Fruit fly (Drosophila melanogaster) whole organism, embryonic: Measurements from ENCODE around the gene Snx21.

ENCODE experiments used
- Atf-2 ChIP-seq: fragments of 200-800 bp; sonication (Bioruptor generic); optimal IDR thresholded peaks from 2 replicates; lab custom pipeline; 2016; ENCODE audit warnings: missing biosample characterization, missing genetic modification characterization
- Atf6 ChIP-seq: fragments of 200-800 bp; sonication (Bioruptor generic); IDR thresholded peaks from 2 replicates; pipeline ENCODE4 v1.3.6; 2022; ENCODE audit warnings: missing biosample characterization, missing genetic modification characterization
- B-H2 ChIP-seq: fragments of 200-800 bp; sonication (Bioruptor generic); optimal IDR thresholded peaks from 2 replicates; lab custom pipeline; 2018; ENCODE audit warnings: missing biosample characterization, mild to moderate bottlenecking, missing genetic modification characterization
- BtbVII ChIP-seq: fragments of 200-800 bp; sonication (Bioruptor generic); optimal IDR thresholded peaks from 3 replicates; lab custom pipeline; 2017; ENCODE audit warnings: missing biosample characterization, mild to moderate bottlenecking, missing genetic modification characterization
- CG10147 ChIP-seq: fragments of 200-800 bp; sonication (Bioruptor generic); optimal IDR thresholded peaks from 2 replicates; lab custom pipeline; 2019; ENCODE audit warnings: missing biosample characterization, mild to moderate bottlenecking, missing genetic modification characterization, moderate library complexity
- CG10209 ChIP-seq: fragments of 200-800 bp; sonication (Bioruptor generic); optimal IDR thresholded peaks from 3 replicates; lab custom pipeline; 2017; ENCODE audit warnings: missing biosample characterization, mild to moderate bottlenecking, missing genetic modification characterization, missing genetic modification reagents
- CG11560 ChIP-seq: fragments of 200-800 bp; sonication (Bioruptor generic); IDR thresholded peaks from 3 replicates; pipeline ENCODE4 v1.3.6; 2022; ENCODE audit warnings: missing biosample characterization, missing genetic modification characterization
- CG11696 ChIP-seq: fragments of 200-800 bp; sonication (Bioruptor generic); IDR thresholded peaks from 2 replicates; pipeline ENCODE4 v1.3.6; 2022; ENCODE audit warnings: missing biosample characterization, missing genetic modification characterization
- CG12391 ChIP-seq: fragments of 200-800 bp; sonication (Bioruptor generic); optimal IDR thresholded peaks from 3 replicates; lab custom pipeline; 2018; ENCODE audit warnings: missing biosample characterization, mild to moderate bottlenecking, missing genetic modification characterization, moderate library complexity
- CG12769 ChIP-seq: fragments of 200-800 bp; sonication (Bioruptor generic); optimal IDR thresholded peaks from 2 replicates; lab custom pipeline; 2019; ENCODE audit warnings: missing biosample characterization, mild to moderate bottlenecking, missing genetic modification characterization, moderate library complexity
- CG13424 ChIP-seq: fragments of 200-800 bp; sonication (Bioruptor generic); optimal IDR thresholded peaks from 2 replicates; lab custom pipeline; 2019; ENCODE audit warnings: missing biosample characterization, mild to moderate bottlenecking, missing genetic modification characterization, moderate library complexity
- CG13894 ChIP-seq: fragments of 200-800 bp; sonication (Bioruptor generic); optimal IDR thresholded peaks from 3 replicates; lab custom pipeline; 2018; ENCODE audit warnings: missing biosample characterization, mild to moderate bottlenecking, missing genetic modification characterization, moderate library complexity
- CG1603 ChIP-seq: fragments of 200-800 bp; sonication (Bioruptor generic); optimal IDR thresholded peaks from 2 replicates; lab custom pipeline; 2019; ENCODE audit warnings: missing biosample characterization, mild to moderate bottlenecking, missing genetic modification characterization, moderate library complexity
- CG17385 ChIP-seq: fragments of 200-800 bp; sonication (Bioruptor generic); optimal IDR thresholded peaks from 3 replicates; lab custom pipeline; 2018; ENCODE audit warnings: missing biosample characterization, mild to moderate bottlenecking, missing genetic modification characterization
- CG1792 ChIP-seq: fragments of 200-800 bp; sonication (Bioruptor generic); optimal IDR thresholded peaks from 2 replicates; lab custom pipeline; 2016; ENCODE audit warnings: missing biosample characterization, missing genetic modification characterization
- CG30020 ChIP-seq: fragments of 200-800 bp; optimal IDR thresholded peaks from 2 replicates; lab custom pipeline; 2019; ENCODE audit warnings: missing biosample characterization, mild to moderate bottlenecking, missing genetic modification characterization, moderate library complexity
- CG32767 ChIP-seq: fragments of 200-800 bp; sonication (Bioruptor generic); IDR thresholded peaks from 2 replicates; pipeline ENCODE4 v1.3.6; 2022; ENCODE audit warnings: missing biosample characterization, missing genetic modification characterization
- CG4360 ChIP-seq: fragments of 200-800 bp; sonication (Bioruptor generic); IDR thresholded peaks from 2 replicates; pipeline ENCODE4 v1.3.6; 2022; ENCODE audit warnings: missing biosample characterization, missing genetic modification characterization
- CG43689 ChIP-seq: fragments of 200-800 bp; sonication (Bioruptor generic); IDR thresholded peaks from 2 replicates; pipeline ENCODE4 v1.3.6; 2022; ENCODE audit warnings: missing biosample characterization, missing genetic modification characterization
- CG7556 ChIP-seq: fragments of 200-800 bp; sonication (Bioruptor generic); optimal IDR thresholded peaks from 2 replicates; lab custom pipeline; 2017; ENCODE audit warnings: missing biosample characterization, mild to moderate bottlenecking, missing genetic modification characterization
- CG8944 ChIP-seq: fragments of 200-800 bp; sonication (Bioruptor generic); optimal IDR thresholded peaks from 3 replicates; lab custom pipeline; 2016; ENCODE audit warnings: missing biosample characterization, missing genetic modification characterization
- CG9727 ChIP-seq: fragments of 200-800 bp; sonication (Bioruptor generic); optimal IDR thresholded peaks from 3 replicates; lab custom pipeline; 2017; ENCODE audit warnings: missing biosample characterization, mild to moderate bottlenecking, missing genetic modification characterization
- CG9817 ChIP-seq: fragments of 200-800 bp; sonication (Bioruptor generic); optimal IDR thresholded peaks from 2 replicates; lab custom pipeline; 2018; ENCODE audit warnings: missing biosample characterization, mild to moderate bottlenecking, missing genetic modification characterization, moderate library complexity
- CrebB ChIP-seq: fragments of 200-800 bp; sonication (Bioruptor generic); optimal IDR thresholded peaks from 3 replicates; lab custom pipeline; 2018; ENCODE audit warnings: missing biosample characterization, mild to moderate bottlenecking, missing genetic modification characterization
- Dad ChIP-seq: fragments of 200-800 bp; sonication (Bioruptor generic); optimal IDR thresholded peaks from 3 replicates; lab custom pipeline; 2016; ENCODE audit warnings: missing biosample characterization, missing genetic modification characterization
- E2f2 ChIP-seq: fragments of 200-800 bp; sonication (Bioruptor generic); IDR thresholded peaks from 2 replicates; pipeline ENCODE4 v1.3.6; 2022; ENCODE audit warnings: missing biosample characterization, missing genetic modification characterization
- Eip74EF ChIP-seq, 2 experiments: fragments of 200-800 bp in 1 of 2; fragments of >200 bp in 1 of 2; sonication (Bioruptor generic) in 1 of 2; optimal IDR thresholded peaks; 2 replicates each; lab custom pipeline; 2017 to 2019; ENCODE audit warnings: missing biosample characterization in 2 of 2, missing genetic modification characterization in 2 of 2, mild to moderate bottlenecking in 1 of 2, moderate library complexity in 1 of 2
- Fer2 ChIP-seq: fragments of 200-800 bp; sonication (Bioruptor generic); optimal IDR thresholded peaks from 2 replicates; lab custom pipeline; 2018; ENCODE audit warnings: missing biosample characterization, mild to moderate bottlenecking, missing genetic modification characterization, moderate library complexity
- Fer3 ChIP-seq: fragments of 200-800 bp; sonication (Bioruptor generic); optimal IDR thresholded peaks from 2 replicates; lab custom pipeline; 2018; ENCODE audit warnings: missing biosample characterization, mild to moderate bottlenecking, missing genetic modification characterization, moderate library complexity
- H2.0 ChIP-seq: fragments of 200-800 bp; sonication (Bioruptor generic); IDR thresholded peaks from 2 replicates; pipeline ENCODE4 v1.3.6; 2022; ENCODE audit warnings: missing biosample characterization, missing genetic modification characterization
- Kr ChIP-seq: fragments of 200-800 bp; sonication (Bioruptor generic); optimal IDR thresholded peaks from 2 replicates; lab custom pipeline; 2017; ENCODE audit warnings: missing biosample characterization, mild to moderate bottlenecking, missing genetic modification characterization
- Ravus ChIP-seq: fragments of 200-800 bp; sonication (Bioruptor generic); IDR thresholded peaks from 2 replicates; pipeline ENCODE4 v1.3.6; 2022; ENCODE audit warnings: missing biosample characterization, missing genetic modification characterization
- Rx ChIP-seq: fragments of 200-800 bp; sonication (Bioruptor generic); IDR thresholded peaks from 2 replicates; pipeline ENCODE4 v1.3.6; 2022; ENCODE audit warnings: missing biosample characterization, missing genetic modification characterization
- Sin3A ChIP-seq: fragments of >200 bp; optimal IDR thresholded peaks from 2 replicates; lab custom pipeline; 2018
- Trl ChIP-seq, 3 experiments: fragments of >200 bp in 2 of 3; fragments of 200-800 bp in 1 of 3; sonication (Bioruptor generic) in 1 of 3; optimal IDR thresholded peaks; 2 replicates in 1 of 3; 3 replicates in 2 of 3; lab custom pipeline; 2016 to 2017; ENCODE audit warnings: missing biosample characterization in 1 of 3, missing genetic modification characterization in 1 of 3
- Vsx1 ChIP-seq: fragments of 200-800 bp; sonication (Bioruptor generic); optimal IDR thresholded peaks from 2 replicates; lab custom pipeline; 2017; ENCODE audit warnings: missing biosample characterization, mild to moderate bottlenecking, missing genetic modification characterization, missing genetic modification reagents
- bcd ChIP-seq: fragments of 200-800 bp; sonication (Bioruptor generic); optimal IDR thresholded peaks from 2 replicates; lab custom pipeline; 2017; ENCODE audit warnings: missing biosample characterization, mild to moderate bottlenecking, missing genetic modification characterization
- chn ChIP-seq: fragments of 200-800 bp; sonication (Bioruptor generic); optimal IDR thresholded peaks from 2 replicates; lab custom pipeline; 2016; ENCODE audit warnings: missing biosample characterization, missing genetic modification characterization
- ems ChIP-seq: fragments of 200-800 bp; sonication (Bioruptor generic); optimal IDR thresholded peaks from 3 replicates; lab custom pipeline; 2016; ENCODE audit warnings: missing biosample characterization, missing genetic modification characterization
- fd102C ChIP-seq: fragments of 200-800 bp; sonication (Bioruptor generic); optimal IDR thresholded peaks from 2 replicates; lab custom pipeline; 2018; ENCODE audit warnings: missing biosample characterization, mild to moderate bottlenecking, missing genetic modification characterization, moderate library complexity
- fu2 ChIP-seq: fragments of 200-800 bp; sonication (Bioruptor generic); optimal IDR thresholded peaks from 2 replicates; lab custom pipeline; 2016; ENCODE audit warnings: missing biosample characterization, missing genetic modification characterization
- gce ChIP-seq: fragments of 200-800 bp; sonication (Bioruptor generic); IDR thresholded peaks from 3 replicates; pipeline ENCODE4 v1.3.6; 2022; ENCODE audit warnings: missing biosample characterization, missing genetic modification characterization
- hb ChIP-seq: fragments of 200-800 bp; sonication (Bioruptor generic); IDR thresholded peaks from 3 replicates; pipeline ENCODE4 v1.3.6; 2022; ENCODE audit warnings: missing biosample characterization, missing genetic modification characterization; ENCODE audit not compliant: partially characterized antibody
- ind ChIP-seq: fragments of 200-800 bp; sonication (Bioruptor generic); optimal IDR thresholded peaks from 3 replicates; lab custom pipeline; 2016; ENCODE audit warnings: missing biosample characterization, missing genetic modification characterization
- kah ChIP-seq: fragments of 200-800 bp; sonication (Bioruptor generic); optimal IDR thresholded peaks from 2 replicates; lab custom pipeline; 2018; ENCODE audit warnings: missing biosample characterization, mild to moderate bottlenecking, missing genetic modification characterization
- nau ChIP-seq: fragments of 200-800 bp; sonication (Bioruptor generic); optimal IDR thresholded peaks from 3 replicates; lab custom pipeline; 2017; ENCODE audit warnings: missing biosample characterization, mild to moderate bottlenecking, missing genetic modification characterization, missing genetic modification reagents
- shn ChIP-seq: fragments of 200-800 bp; sonication (Bioruptor generic); optimal IDR thresholded peaks from 3 replicates; lab custom pipeline; 2016; ENCODE audit warnings: missing biosample characterization, missing genetic modification characterization
- sima ChIP-seq: fragments of 200-800 bp; sonication (Bioruptor generic); optimal IDR thresholded peaks from 2 replicates; lab custom pipeline; 2016; ENCODE audit warnings: missing biosample characterization, missing genetic modification characterization
- sob ChIP-seq: fragments of 200-800 bp; sonication (Bioruptor generic); IDR thresholded peaks from 2 replicates; pipeline ENCODE4 v1.3.6; 2022; ENCODE audit warnings: missing biosample characterization, missing genetic modification characterization
- sug ChIP-seq: fragments of 200-800 bp; optimal IDR thresholded peaks from 2 replicates; lab custom pipeline; 2019; ENCODE audit warnings: missing biosample characterization, mild to moderate bottlenecking, missing genetic modification characterization, moderate library complexity

Snx21 gene

DNA sequence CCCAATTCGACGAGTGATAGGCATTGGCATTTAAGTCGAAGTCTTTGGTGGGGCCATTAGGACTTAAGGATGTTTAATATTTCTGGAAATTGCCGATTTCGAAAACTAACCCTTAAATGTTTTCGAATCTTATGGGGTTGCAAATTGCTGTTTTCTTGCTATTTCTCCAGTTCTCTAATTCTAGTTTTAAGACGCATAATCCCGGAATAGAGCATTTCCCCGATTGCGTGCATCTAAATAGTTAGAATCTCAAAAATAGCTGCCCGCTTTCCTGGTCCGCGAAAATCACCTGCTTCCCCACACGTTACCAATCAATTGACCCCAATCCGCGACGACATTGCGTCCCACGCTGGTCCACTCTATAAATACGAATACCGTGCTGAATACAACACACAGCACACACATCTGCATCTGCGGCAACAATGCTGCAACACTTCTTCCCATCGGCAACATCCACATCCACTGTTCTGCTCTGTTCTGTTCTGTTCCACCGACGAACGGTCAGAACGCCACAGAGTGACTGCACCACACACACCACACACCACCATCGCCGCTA lies 13.5 kb downstream of the Snx21 start, which contains the start of gene Bacc (continued):
- TF ChIP-seq ind (GFP tag; lab: Kevin White, UChicago), result peak; percentile 89
- TF ChIP-seq CG1603 (tag; lab: Kevin White, UChicago), result peak; percentile 64
- TF ChIP-seq CG10147 (GFP tag; lab: Kevin White, UChicago), result peak; percentile 95
- peak; percentile 78 for TF ChIP-seq ems (GFP tag; lab: Kevin White, UChicago)
- no peak for TF ChIP-seq E2f2 (GFP tag; lab: Robert Waterston, UW)
- no peak for TF ChIP-seq Atf6
- TF ChIP-seq nau, result peak; percentile 87
- TF ChIP-seq CG12391 (tag; lab: Kevin White, UChicago), result peak; percentile 83
- no peak for TF ChIP-seq CG11696
- peak; percentile 93 for TF ChIP-seq CG10209 (GFP tag; lab: Kevin White, UChicago)
- peak; percentile 86 for TF ChIP-seq CG1792 (GFP tag; lab: Kevin White, UChicago)
- peak; percentile 75 for TF ChIP-seq CG8944 (GFP tag; lab: Kevin White, UChicago)
- TF ChIP-seq CG13424 (tag; lab: Kevin White, UChicago), result peak; percentile 90
- TF ChIP-seq Eip74EF (GFP tag; optimal IDR thresholded peaks at IDR 0.05; lab: Kevin White, UChicago), result no peak
- peak; percentile 88 for TF ChIP-seq CG12769 (tag; lab: Kevin White, UChicago)
- peak; percentile 91 for TF ChIP-seq CG9727 (GFP tag; lab: Kevin White, UChicago)
- TF ChIP-seq Kr, result no peak
- peak; percentile 78 for TF ChIP-seq sug (tag; lab: Kevin White, UChicago)
- TF ChIP-seq Ravus (GFP tag; lab: Robert Waterston, UW), result no peak
- no peak for TF ChIP-seq hb (GFP tag; lab: Robert Waterston, UW)
- TF ChIP-seq Rx (GFP tag; lab: Robert Waterston, UW), result no peak
- TF ChIP-seq sob, result no peak
- TF ChIP-seq CG17385 (GFP tag; lab: Kevin White, UChicago), result peak; percentile 79
- TF ChIP-seq CG9817 (tag; lab: Kevin White, UChicago), result peak; percentile 78
- TF ChIP-seq bcd, result peak; percentile 90
- TF ChIP-seq CG7556 (GFP tag; lab: Kevin White, UChicago), result peak; percentile 95
- TF ChIP-seq fd102C (GFP tag; lab: Kevin White, UChicago), result no peak
- peak; percentile 91 for TF ChIP-seq Atf-2 (GFP tag; lab: Kevin White, UChicago)
- TF ChIP-seq CG32767 (GFP tag; lab: Robert Waterston, UW), result no peak
- peak; percentile 88 for TF ChIP-seq shn
- peak; percentile 93 for TF ChIP-seq BtbVII (GFP tag; lab: Kevin White, UChicago)
- peak; percentile 26 for TF ChIP-seq CG30020 (tag; lab: Kevin White, UChicago)
- peak; percentile 87 for TF ChIP-seq fu2
- TF ChIP-seq CG11560, result no peak
- TF ChIP-seq Fer3, result peak; percentile 83
- no peak for TF ChIP-seq CG43689 (GFP tag; lab: Robert Waterston, UW)
- TF ChIP-seq chn (GFP tag; lab: Kevin White, UChicago), result peak; percentile 58
- peak; percentile 70 for TF ChIP-seq Fer2 (tag; lab: Kevin White, UChicago)
- no peak for TF ChIP-seq gce (GFP tag; lab: Robert Waterston, UW)
- peak; percentile 75 for TF ChIP-seq Dad (GFP tag; lab: Kevin White, UChicago)
- TF ChIP-seq CG13894 (tag; lab: Kevin White, UChicago), result no peak
- peak; percentile 75 for TF ChIP-seq Vsx1 (GFP tag; lab: Kevin White, UChicago)
- TF ChIP-seq Trl (optimal IDR thresholded peaks at IDR 0.05; lab: Kevin White, UChicago), result no peak
- TF ChIP-seq Trl (GFP tag; optimal IDR thresholded peaks at IDR 0.05; lab: Kevin White, UChicago), result peak; percentile 86
- no peak for TF ChIP-seq CG4360 (GFP tag; lab: Robert Waterston, UW)
- TF ChIP-seq kah (GFP tag; lab: Kevin White, UChicago), result peak; percentile 73
- TF ChIP-seq sima (GFP tag; lab: Kevin White, UChicago), result peak; percentile 62
- no peak for TF ChIP-seq H2.0 (GFP tag; lab: Robert Waterston, UW)
- TF ChIP-seq B-H2 (GFP tag; lab: Kevin White, UChicago), result peak; percentile 21
- no peak for TF ChIP-seq Sin3A (lab: Kevin White, UChicago)
- TF ChIP-seq CrebB (tag; lab: Kevin White, UChicago), result peak; percentile 71
